Worm (Caenorhabditis elegans) whole organism, L1 larva: ENCODE measurements around the gene frpr-2.

Experiments used
- C04F5.9 ChIP-seq: sonication (generic microtip); optimal IDR thresholded peaks from 2 replicates; lab custom pipeline; 2016; ENCODE audit warnings: missing genetic modification characterization, missing compliant biosample characterization
- C16A3.4 ChIP-seq: fragments of 150-350 bp; optimal IDR thresholded peaks from 2 replicates; lab custom pipeline; 2014; ENCODE audit warnings: missing biosample characterization, missing genetic modification characterization
- C34B4.2 ChIP-seq: sonication (generic microtip); optimal IDR thresholded peaks from 2 replicates; lab custom pipeline; 2017; ENCODE audit warnings: mild to moderate bottlenecking, missing genetic modification characterization, missing compliant biosample characterization
- F16B12.6 ChIP-seq: fragments of 150-350 bp; optimal IDR thresholded peaks from 2 replicates; lab custom pipeline; 2014; ENCODE audit warnings: missing biosample characterization, missing genetic modification characterization
- Y116A8C.19 ChIP-seq: sonication (generic microtip); optimal IDR thresholded peaks from 2 replicates; lab custom pipeline; 2016; ENCODE audit warnings: missing compliant biosample characterization, missing genetic modification characterization, borderline replicate concordance
- alr-1 ChIP-seq: fragments of 200-800 bp; sonication (Bioruptor generic); optimal IDR thresholded peaks from 2 replicates; lab custom pipeline; 2018; ENCODE audit warnings: borderline replicate concordance, mild to moderate bottlenecking, missing genetic modification characterization, missing compliant biosample characterization
- ama-1 ChIP-seq: fragments of 150-350 bp; optimal IDR thresholded peaks from 2 replicates; lab custom pipeline; 2014
- ceh-88 ChIP-seq: fragments of 200-800 bp; sonication (Bioruptor generic); IDR thresholded peaks from 2 replicates; pipeline ENCODE4 v1.3.6; 2022; ENCODE audit warnings: missing genetic modification characterization, missing compliant biosample characterization
- ceh-90 ChIP-seq: sonication (generic microtip); optimal IDR thresholded peaks from 2 replicates; lab custom pipeline; 2016; ENCODE audit warnings: missing genetic modification characterization, missing compliant biosample characterization
- dpl-1 ChIP-seq, 3 experiments: fragments of 150-350 bp in 2 of 3; sonication (generic microtip) in 1 of 3; optimal IDR thresholded peaks; 2 replicates each; lab custom pipeline; 2014 to 2017; ENCODE audit warnings: missing biosample characterization in 3 of 3, missing genetic modification characterization in 3 of 3, missing genetic modification reagents in 3 of 3
- dsc-1 ChIP-seq: sonication (generic microtip); optimal IDR thresholded peaks from 2 replicates; lab custom pipeline; 2016; ENCODE audit warnings: mild to moderate bottlenecking, missing genetic modification characterization, missing compliant biosample characterization
- efl-1 ChIP-seq, 4 experiments: fragments of 150-350 bp; optimal IDR thresholded peaks in 3 of 4; peaks in 1 of 4; 1 replicate in 1 of 4; 2 replicates in 3 of 4; lab custom pipeline; 2014; ENCODE audit warnings: missing biosample characterization in 2 of 4, missing genetic modification characterization in 2 of 4, missing genetic modification reagents in 2 of 4
- efl-3 ChIP-seq: fragments of 200-800 bp; sonication (Bioruptor generic); optimal IDR thresholded peaks from 2 replicates; lab custom pipeline; 2018; ENCODE audit warnings: mild to moderate bottlenecking, missing genetic modification characterization, missing compliant biosample characterization
- elt-2 ChIP-seq: sonication (generic microtip); optimal IDR thresholded peaks from 2 replicates; lab custom pipeline; 2016; ENCODE audit warnings: missing genetic modification characterization, mild to moderate bottlenecking, inconsistent platforms, missing compliant biosample characterization, missing genetic modification reagents
- grh-1 ChIP-seq: fragments of 200-800 bp; sonication (Bioruptor generic); IDR thresholded peaks from 2 replicates; pipeline ENCODE4 v1.3.6; 2022; ENCODE audit warnings: missing genetic modification reagents, missing genetic modification characterization, missing compliant biosample characterization
- hlh-17 ChIP-seq: fragments of 200-800 bp; sonication (Bioruptor generic); optimal IDR thresholded peaks from 2 replicates; lab custom pipeline; 2018; ENCODE audit warnings: missing genetic modification characterization, mild to moderate bottlenecking, missing compliant biosample characterization, moderate library complexity, borderline replicate concordance
- hlh-4 ChIP-seq: sonication (generic microtip); optimal IDR thresholded peaks from 2 replicates; lab custom pipeline; 2016; ENCODE audit warnings: mild to moderate bottlenecking, missing genetic modification characterization, missing compliant biosample characterization
- isw-1 ChIP-seq: fragments of 200-800 bp; sonication (Bioruptor generic); IDR thresholded peaks from 2 replicates; pipeline ENCODE4 v1.3.6; 2022; ENCODE audit warnings: missing genetic modification characterization, missing compliant biosample characterization
- lin-13 ChIP-seq: fragments of 150-350 bp; optimal IDR thresholded peaks from 2 replicates; lab custom pipeline; 2014; ENCODE audit warnings: missing biosample characterization, missing genetic modification reagents, missing genetic modification characterization
- lin-35 ChIP-seq, 2 experiments: fragments of 150-350 bp; optimal IDR thresholded peaks; 2 replicates each; lab custom pipeline; 2014; ENCODE audit warnings: missing biosample characterization in 2 of 2, missing genetic modification characterization in 2 of 2, missing genetic modification reagents in 2 of 2
- lin-39 ChIP-seq: fragments of 150-350 bp; optimal IDR thresholded peaks from 2 replicates; lab custom pipeline; 2014; ENCODE audit warnings: missing biosample characterization, missing genetic modification reagents, missing genetic modification characterization
- lir-3 ChIP-seq: sonication (generic microtip); optimal IDR thresholded peaks from 2 replicates; lab custom pipeline; 2016; ENCODE audit warnings: mild to moderate bottlenecking, missing genetic modification characterization, moderate library complexity, missing compliant biosample characterization; ENCODE audit not compliant: poor library complexity
- nhr-11 ChIP-seq: fragments of 150-350 bp; optimal IDR thresholded peaks from 2 replicates; lab custom pipeline; 2014; ENCODE audit warnings: missing biosample characterization, missing genetic modification characterization
- nhr-12 ChIP-seq: sonication (generic microtip); optimal IDR thresholded peaks from 2 replicates; lab custom pipeline; 2017; ENCODE audit warnings: missing biosample characterization, missing genetic modification characterization
- nhr-19 ChIP-seq: fragments of 200-800 bp; sonication (Bioruptor generic); conservative IDR thresholded peaks from 2 replicates; pipeline ENCODE4 v1.3.6; 2022; ENCODE audit warnings: missing genetic modification characterization, missing compliant biosample characterization
- nhr-20 ChIP-seq: sonication (generic microtip); optimal IDR thresholded peaks from 2 replicates; lab custom pipeline; 2016; ENCODE audit warnings: mild to moderate bottlenecking, missing genetic modification characterization, missing compliant biosample characterization
- nhr-237 ChIP-seq: fragments of 150-350 bp; optimal IDR thresholded peaks from 2 replicates; lab custom pipeline; 2014; ENCODE audit warnings: missing biosample characterization, missing genetic modification characterization
- nhr-28 ChIP-seq: fragments of 150-350 bp; optimal IDR thresholded peaks from 2 replicates; lab custom pipeline; 2014; ENCODE audit warnings: missing biosample characterization, missing genetic modification characterization
- nhr-71 ChIP-seq: sonication (generic microtip); optimal IDR thresholded peaks from 2 replicates; lab custom pipeline; 2016; ENCODE audit warnings: mild to moderate bottlenecking, missing genetic modification characterization, moderate library complexity, missing compliant biosample characterization
- nhr-77 ChIP-seq: fragments of 150-350 bp; optimal IDR thresholded peaks from 2 replicates; lab custom pipeline; 2014; ENCODE audit warnings: missing biosample characterization, missing genetic modification characterization
- nhr-84 ChIP-seq: sonication (generic microtip); optimal IDR thresholded peaks from 2 replicates; lab custom pipeline; 2017; ENCODE audit warnings: missing biosample characterization, missing genetic modification characterization
- nhr-90 ChIP-seq: sonication (generic microtip); optimal IDR thresholded peaks from 2 replicates; lab custom pipeline; 2016; ENCODE audit warnings: mild to moderate bottlenecking, missing genetic modification characterization, missing compliant biosample characterization; ENCODE audit not compliant: poor library complexity
- pag-3 ChIP-seq: sonication (generic microtip); optimal IDR thresholded peaks from 2 replicates; lab custom pipeline; 2017; ENCODE audit warnings: missing genetic modification characterization, mild to moderate bottlenecking, missing compliant biosample characterization, antibody characterized with exemption, borderline replicate concordance; ENCODE audit not compliant: insufficient read depth
- pax-3 ChIP-seq: fragments of 200-800 bp; sonication (Bioruptor generic); optimal IDR thresholded peaks from 2 replicates; lab custom pipeline; 2018; ENCODE audit warnings: mild to moderate bottlenecking, missing genetic modification characterization, moderate library complexity, missing compliant biosample characterization
- pqm-1 ChIP-seq: sonication (generic microtip); optimal IDR thresholded peaks from 3 replicates; lab custom pipeline; 2017; ENCODE audit warnings: missing biosample characterization, missing genetic modification characterization
- snpc-4 ChIP-seq: fragments of 150-350 bp; optimal IDR thresholded peaks from 2 replicates; lab custom pipeline; 2014; ENCODE audit warnings: missing biosample characterization, missing genetic modification characterization
- sup-37 ChIP-seq: fragments of 200-800 bp; sonication (Bioruptor generic); optimal IDR thresholded peaks from 2 replicates; lab custom pipeline; 2018; ENCODE audit warnings: mild to moderate bottlenecking, missing genetic modification characterization, missing compliant biosample characterization
- tbx-2 ChIP-seq: sonication (generic microtip); optimal IDR thresholded peaks from 2 replicates; lab custom pipeline; 2016; ENCODE audit warnings: missing genetic modification characterization, missing compliant biosample characterization
- tlp-1 ChIP-seq: fragments of 150-350 bp; optimal IDR thresholded peaks from 2 replicates; lab custom pipeline; 2014; ENCODE audit warnings: missing biosample characterization, missing genetic modification characterization
- unc-130 ChIP-seq: fragments of 150-350 bp; optimal IDR thresholded peaks from 2 replicates; lab custom pipeline; 2017; ENCODE audit warnings: missing biosample characterization, missing genetic modification characterization, inconsistent platforms
- unc-98 ChIP-seq: fragments of 200-800 bp; sonication (Bioruptor generic); IDR thresholded peaks from 2 replicates; pipeline ENCODE4 v1.3.6; 2022; ENCODE audit warnings: missing genetic modification characterization, missing compliant biosample characterization
- ztf-11 ChIP-seq, 2 experiments: sonication (generic microtip); optimal IDR thresholded peaks; 2 replicates each; lab custom pipeline; 2016 to 2017; ENCODE audit warnings: missing genetic modification characterization in 2 of 2, missing biosample characterization in 1 of 2, missing compliant biosample characterization in 1 of 2
- ztf-4 ChIP-seq: fragments of 150-350 bp; optimal IDR thresholded peaks from 2 replicates; lab custom pipeline; 2014; ENCODE audit warnings: missing biosample characterization, missing genetic modification characterization

frpr-2 gene

DNA sequence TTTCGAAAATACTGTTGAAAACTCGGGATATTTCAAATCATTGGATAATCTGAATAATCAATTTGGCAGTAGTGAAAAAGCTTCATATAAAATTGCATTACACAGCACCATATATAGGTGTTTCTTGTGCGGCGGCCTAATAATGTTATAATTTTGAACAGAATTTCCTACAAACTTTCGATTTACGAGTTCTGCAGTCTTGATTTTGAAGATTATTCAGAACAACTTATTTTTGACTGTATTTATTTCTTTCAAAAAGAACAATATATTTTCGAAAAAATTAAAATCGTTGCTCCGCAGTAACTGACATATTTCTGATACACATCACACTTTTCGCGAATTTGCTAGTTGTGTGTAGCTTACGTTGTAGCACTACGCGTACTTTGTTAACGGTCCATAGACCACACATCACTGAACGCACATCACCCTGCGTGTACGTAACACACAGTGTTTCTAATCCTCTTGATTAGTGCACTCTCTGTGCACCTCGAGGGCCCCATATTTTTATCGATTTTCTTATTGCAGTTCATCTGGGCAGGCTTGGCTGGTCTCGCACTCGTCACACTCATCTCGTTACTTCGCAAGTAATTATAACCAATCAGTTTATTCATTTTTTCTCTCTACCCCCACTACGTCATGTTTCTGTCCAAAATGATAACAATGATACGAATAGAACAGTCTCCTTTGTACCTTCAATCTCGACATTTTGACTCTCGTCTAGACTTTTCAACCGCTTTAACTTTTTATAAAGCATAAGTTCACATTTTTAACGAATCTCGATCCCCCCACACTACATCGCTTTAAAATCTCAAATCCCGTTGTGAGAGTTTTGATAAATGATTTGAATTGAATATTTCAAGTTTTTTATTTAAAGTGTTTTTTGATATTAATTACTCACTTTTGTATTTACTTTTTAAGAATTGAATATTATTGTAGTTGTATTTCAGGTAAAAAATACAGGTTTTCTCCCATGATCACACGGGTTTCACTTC lies 25.6 kb downstream of the frpr-2 start, which contains the start of the genes F11C1.1 and vwa-8 (continued):
- no peak for TF ChIP-seq ceh-88 (GFP tag; lab: Robert Waterston, UW)
- no peak for TF ChIP-seq ztf-11 (tag; optimal IDR thresholded peaks at IDR 0.05; lab: Kevin White, UChicago)
- TF ChIP-seq nhr-20 (tag; lab: Kevin White, UChicago), result peak; percentile 83
- TF ChIP-seq Y116A8C.19 (tag; lab: Kevin White, UChicago), result no peak
- no peak for TF ChIP-seq sup-37 (GFP tag; lab: Kevin White, UChicago)
- TF ChIP-seq C16A3.4 (tag; lab: Kevin White, UChicago), result no peak
- peak; percentile 23 for TF ChIP-seq ztf-4
- no peak for TF ChIP-seq tlp-1
- no peak for TF ChIP-seq snpc-4 (tag; lab: Kevin White, UChicago)
- no peak for TF ChIP-seq ceh-90 (tag; lab: Kevin White, UChicago)
- no peak for TF ChIP-seq lin-13 (GFP tag; lab: Kevin White, UChicago)
- no peak for TF ChIP-seq pqm-1
- TF ChIP-seq lin-39 (tag; lab: Kevin White, UChicago), result no peak
- TF ChIP-seq alr-1, result no peak
- no peak for TF ChIP-seq hlh-4 (tag; lab: Kevin White, UChicago)
- no peak for TF ChIP-seq grh-1
- TF ChIP-seq ama-1 (lab: Kevin White, UChicago), result no peak
- peak; percentile 89 for TF ChIP-seq nhr-71 (tag; lab: Kevin White, UChicago)
- no peak for TF ChIP-seq unc-98 (GFP tag; lab: Robert Waterston, UW)
- peak; percentile 33 for TF ChIP-seq elt-2 (tag; lab: Kevin White, UChicago)
- no peak for TF ChIP-seq dpl-1 (GFP tag; optimal IDR thresholded peaks at IDR 0.05; lab: Kevin White, UChicago)
- no peak for TF ChIP-seq C04F5.9 (tag; lab: Kevin White, UChicago)
- no peak for TF ChIP-seq nhr-12 (tag; lab: Kevin White, UChicago)
- no peak for TF ChIP-seq C34B4.2
- no peak for TF ChIP-seq nhr-77
- TF ChIP-seq hlh-17 (GFP tag; lab: Kevin White, UChicago), result no peak
- no peak for TF ChIP-seq nhr-237 (tag; lab: Kevin White, UChicago)
- peak; percentile 60 for TF ChIP-seq nhr-90 (tag; lab: Kevin White, UChicago)
- TF ChIP-seq lin-35 (GFP tag; optimal IDR thresholded peaks at IDR 0.05; lab: Kevin White, UChicago), result peak in 1 of 2 experiments; percentile 33
- TF ChIP-seq nhr-84 (tag; lab: Kevin White, UChicago), result no peak
- no peak for TF ChIP-seq F16B12.6 (tag; lab: Kevin White, UChicago)
- no peak for TF ChIP-seq efl-3 (GFP tag; lab: Kevin White, UChicago)
- peak; percentile 76 for TF ChIP-seq nhr-19 (GFP tag; lab: Robert Waterston, UW)
- peak; percentile 61 for TF ChIP-seq dsc-1 (tag; lab: Kevin White, UChicago)
- TF ChIP-seq unc-130 (tag; lab: Kevin White, UChicago), result no peak
- TF ChIP-seq isw-1 (GFP tag; lab: Robert Waterston, UW), result no peak
- TF ChIP-seq efl-1 (optimal IDR thresholded peaks at IDR 0.05; lab: Kevin White, UChicago), result no peak
- TF ChIP-seq efl-1 (GFP tag; optimal IDR thresholded peaks at IDR 0.05 in 1 of 2; lab: Kevin White, UChicago), result no peak
- TF ChIP-seq pag-3, result no peak
- no peak for TF ChIP-seq pax-3 (tag; lab: Kevin White, UChicago)
- no peak for TF ChIP-seq lir-3 (tag; lab: Kevin White, UChicago)
- TF ChIP-seq nhr-28 (tag; lab: Kevin White, UChicago), result no peak
- no peak for TF ChIP-seq nhr-11 (tag; lab: Kevin White, UChicago)
- peak; percentile 28 for TF ChIP-seq tbx-2 (tag; lab: Kevin White, UChicago)
